Fruit fly (Drosophila melanogaster) whole organism, embryonic: ENCODE measurements around the gene CG42764.

Experiments used
- CG11723 ChIP-seq: fragments of 200-800 bp; sonication (Bioruptor generic); optimal IDR thresholded peaks from 2 replicates; lab custom pipeline; 2017; ENCODE audit warnings: missing biosample characterization, mild to moderate bottlenecking, missing genetic modification characterization
- CG12744 ChIP-seq: fragments of 200-800 bp; sonication (Bioruptor generic); optimal IDR thresholded peaks from 2 replicates; lab custom pipeline; 2016; ENCODE audit warnings: missing biosample characterization, missing genetic modification characterization
- CG15601 ChIP-seq: fragments of 200-800 bp; sonication (Bioruptor generic); optimal IDR thresholded peaks from 3 replicates; lab custom pipeline; 2019; ENCODE audit warnings: missing biosample characterization, mild to moderate bottlenecking, missing genetic modification characterization, moderate library complexity
- CG16813 ChIP-seq: fragments of 200-800 bp; sonication (Bioruptor generic); IDR thresholded peaks from 3 replicates; pipeline ENCODE4 v1.3.6; 2022; ENCODE audit warnings: missing biosample characterization, missing genetic modification characterization; ENCODE audit not compliant: partially characterized antibody
- CG16863 ChIP-seq: fragments of 200-800 bp; sonication (Bioruptor generic); optimal IDR thresholded peaks from 3 replicates; lab custom pipeline; 2016; ENCODE audit warnings: missing biosample characterization, missing genetic modification characterization
- CG1832 ChIP-seq: fragments of 200-800 bp; sonication (Bioruptor generic); optimal IDR thresholded peaks from 2 replicates; lab custom pipeline; 2017; ENCODE audit warnings: missing biosample characterization, mild to moderate bottlenecking, missing genetic modification characterization, inconsistent platforms
- CG30403 ChIP-seq: fragments of 200-800 bp; sonication (Bioruptor generic); optimal IDR thresholded peaks from 3 replicates; lab custom pipeline; 2016; ENCODE audit warnings: missing biosample characterization, missing genetic modification characterization
- CG31441 ChIP-seq: fragments of 200-800 bp; sonication (Bioruptor generic); IDR thresholded peaks from 2 replicates; pipeline ENCODE4 v1.3.6; 2022; ENCODE audit warnings: missing biosample characterization, missing genetic modification characterization
- CG32772 ChIP-seq: fragments of 200-800 bp; sonication (Bioruptor generic); IDR thresholded peaks from 2 replicates; pipeline ENCODE4 v1.3.6; 2022; ENCODE audit warnings: missing biosample characterization, missing genetic modification characterization
- CG33557 ChIP-seq: fragments of 200-800 bp; sonication (Bioruptor generic); optimal IDR thresholded peaks from 2 replicates; lab custom pipeline; 2019; ENCODE audit warnings: missing biosample characterization, mild to moderate bottlenecking, missing genetic modification characterization, moderate library complexity
- CG34422 ChIP-seq: fragments of 200-800 bp; sonication (Bioruptor generic); IDR thresholded peaks from 3 replicates; pipeline ENCODE4 v1.3.6; 2022; ENCODE audit warnings: missing biosample characterization, missing genetic modification characterization
- CG4424 ChIP-seq: fragments of 200-800 bp; sonication (Bioruptor generic); optimal IDR thresholded peaks from 3 replicates; lab custom pipeline; 2016; ENCODE audit warnings: missing biosample characterization, missing genetic modification characterization
- CG5953 ChIP-seq: fragments of 200-800 bp; sonication (Bioruptor generic); IDR thresholded peaks from 2 replicates; pipeline ENCODE4 v1.3.6; 2022; ENCODE audit warnings: missing biosample characterization, missing genetic modification characterization
- CG6813 ChIP-seq: fragments of 200-800 bp; sonication (Bioruptor generic); optimal IDR thresholded peaks from 2 replicates; lab custom pipeline; 2017; ENCODE audit warnings: missing biosample characterization, missing genetic modification characterization, mild to moderate bottlenecking, moderate library complexity, missing genetic modification reagents
- CG7372 ChIP-seq: fragments of 200-800 bp; sonication (Bioruptor generic); IDR thresholded peaks from 2 replicates; pipeline ENCODE4 v1.3.6; 2022; ENCODE audit warnings: missing biosample characterization, missing genetic modification characterization
- CG7786 ChIP-seq: fragments of 200-800 bp; sonication (Bioruptor generic); optimal IDR thresholded peaks from 2 replicates; lab custom pipeline; 2016; ENCODE audit warnings: missing biosample characterization, missing genetic modification characterization
- CG9727 ChIP-seq: fragments of 200-800 bp; sonication (Bioruptor generic); optimal IDR thresholded peaks from 3 replicates; lab custom pipeline; 2017; ENCODE audit warnings: missing biosample characterization, mild to moderate bottlenecking, missing genetic modification characterization
- CG9797 ChIP-seq: fragments of 200-800 bp; sonication (Bioruptor generic); optimal IDR thresholded peaks from 3 replicates; lab custom pipeline; 2018; ENCODE audit warnings: missing biosample characterization, mild to moderate bottlenecking, missing genetic modification characterization
- CG9817 ChIP-seq: fragments of 200-800 bp; sonication (Bioruptor generic); optimal IDR thresholded peaks from 2 replicates; lab custom pipeline; 2018; ENCODE audit warnings: missing biosample characterization, mild to moderate bottlenecking, missing genetic modification characterization, moderate library complexity
- Chrac-16 ChIP-seq: fragments of 200-800 bp; sonication (Bioruptor generic); optimal IDR thresholded peaks from 3 replicates; lab custom pipeline; 2016; ENCODE audit warnings: missing biosample characterization, missing genetic modification characterization
- Dad ChIP-seq: fragments of 200-800 bp; sonication (Bioruptor generic); optimal IDR thresholded peaks from 3 replicates; lab custom pipeline; 2016; ENCODE audit warnings: missing biosample characterization, missing genetic modification characterization
- Dip2 ChIP-seq: fragments of 200-800 bp; sonication (Bioruptor generic); IDR thresholded peaks from 2 replicates; pipeline ENCODE4 v1.3.6; 2022; ENCODE audit warnings: missing biosample characterization, missing genetic modification characterization
- Fer3 ChIP-seq: fragments of 200-800 bp; sonication (Bioruptor generic); optimal IDR thresholded peaks from 2 replicates; lab custom pipeline; 2018; ENCODE audit warnings: missing biosample characterization, mild to moderate bottlenecking, missing genetic modification characterization, moderate library complexity
- HLHmδ ChIP-seq: fragments of 200-800 bp; sonication (Bioruptor generic); optimal IDR thresholded peaks from 2 replicates; lab custom pipeline; 2018; ENCODE audit warnings: missing biosample characterization, mild to moderate bottlenecking, missing genetic modification characterization, moderate library complexity
- Hmr ChIP-seq: fragments of 200-800 bp; sonication (Bioruptor generic); optimal IDR thresholded peaks from 3 replicates; lab custom pipeline; 2017; ENCODE audit warnings: mild to moderate bottlenecking, missing biosample characterization, missing genetic modification reagents, missing genetic modification characterization
- Lhr ChIP-seq: fragments of 200-800 bp; sonication (Bioruptor generic); optimal IDR thresholded peaks from 3 replicates; lab custom pipeline; 2017; ENCODE audit warnings: mild to moderate bottlenecking, missing biosample characterization, missing genetic modification reagents, missing genetic modification characterization
- MTF-1 ChIP-seq: fragments of 200-800 bp; sonication (Bioruptor generic); optimal IDR thresholded peaks from 2 replicates; lab custom pipeline; 2018; ENCODE audit warnings: missing biosample characterization, mild to moderate bottlenecking, missing genetic modification characterization, borderline replicate concordance
- Med ChIP-seq: fragments of 200-800 bp; sonication (Bioruptor generic); peaks from one replicate; lab custom pipeline; 2016; ENCODE audit warnings: missing biosample characterization, missing genetic modification characterization, mild to moderate bottlenecking, inconsistent platforms, moderate library complexity
- PHDP ChIP-seq: fragments of 200-800 bp; sonication (Bioruptor generic); optimal IDR thresholded peaks from 3 replicates; lab custom pipeline; 2018; ENCODE audit warnings: missing biosample characterization, mild to moderate bottlenecking, missing genetic modification characterization, moderate library complexity
- Sox102F ChIP-seq: fragments of 200-800 bp; sonication (Bioruptor generic); optimal IDR thresholded peaks from 2 replicates; lab custom pipeline; 2018; ENCODE audit warnings: missing biosample characterization, mild to moderate bottlenecking, missing genetic modification characterization, moderate library complexity
- Spps ChIP-seq: fragments of 200-800 bp; sonication (Bioruptor generic); optimal IDR thresholded peaks from 2 replicates; lab custom pipeline; 2018; ENCODE audit warnings: missing biosample characterization, mild to moderate bottlenecking, missing genetic modification characterization
- Tbp ChIP-seq: fragments of >200 bp; optimal IDR thresholded peaks from 2 replicates; lab custom pipeline; 2018; ENCODE audit warnings: missing biosample characterization, missing genetic modification characterization
- Vsx1 ChIP-seq: fragments of 200-800 bp; sonication (Bioruptor generic); optimal IDR thresholded peaks from 2 replicates; lab custom pipeline; 2017; ENCODE audit warnings: missing biosample characterization, mild to moderate bottlenecking, missing genetic modification characterization, missing genetic modification reagents
- ato ChIP-seq: fragments of 200-800 bp; sonication (Bioruptor generic); IDR thresholded peaks from 2 replicates; pipeline ENCODE4 v1.3.6; 2022; ENCODE audit warnings: missing biosample characterization, missing genetic modification characterization; ENCODE audit not compliant: partially characterized antibody
- corto ChIP-seq: fragments of 200-800 bp; sonication (Bioruptor generic); optimal IDR thresholded peaks from 2 replicates; lab custom pipeline; 2016; ENCODE audit warnings: missing biosample characterization, mild to moderate bottlenecking, missing genetic modification characterization, moderate library complexity
- ewg ChIP-seq: fragments of 200-800 bp; sonication (Bioruptor generic); optimal IDR thresholded peaks from 3 replicates; lab custom pipeline; 2017; ENCODE audit warnings: mild to moderate bottlenecking, missing biosample characterization, missing genetic modification reagents, missing genetic modification characterization
- ftz-f1 ChIP-seq: fragments of 200-800 bp; sonication (Bioruptor generic); optimal IDR thresholded peaks from 2 replicates; lab custom pipeline; 2016; ENCODE audit warnings: missing biosample characterization, missing genetic modification characterization
- kah ChIP-seq: fragments of 200-800 bp; sonication (Bioruptor generic); optimal IDR thresholded peaks from 2 replicates; lab custom pipeline; 2018; ENCODE audit warnings: missing biosample characterization, mild to moderate bottlenecking, missing genetic modification characterization
- lab ChIP-seq: fragments of 200-800 bp; sonication (Bioruptor generic); optimal IDR thresholded peaks from 3 replicates; lab custom pipeline; 2017; ENCODE audit warnings: missing biosample characterization, missing genetic modification characterization, mild to moderate bottlenecking, moderate library complexity, missing genetic modification reagents
- lilli ChIP-seq: fragments of 200-800 bp; sonication (Bioruptor generic); optimal IDR thresholded peaks from 3 replicates; lab custom pipeline; 2016; ENCODE audit warnings: missing biosample characterization, missing genetic modification characterization
- org-1 ChIP-seq: fragments of 200-800 bp; sonication (Bioruptor generic); optimal IDR thresholded peaks from 2 replicates; lab custom pipeline; 2017; ENCODE audit warnings: missing biosample characterization, missing genetic modification characterization
- p53 ChIP-seq: fragments of 200-800 bp; sonication (Bioruptor generic); optimal IDR thresholded peaks from 2 replicates; lab custom pipeline; 2016; ENCODE audit warnings: missing biosample characterization, missing genetic modification characterization
- slou ChIP-seq: fragments of 200-800 bp; sonication (Bioruptor generic); optimal IDR thresholded peaks from 3 replicates; lab custom pipeline; 2016; ENCODE audit warnings: missing biosample characterization, missing genetic modification characterization
- sr ChIP-seq: fragments of 200-800 bp; sonication (Bioruptor generic); IDR thresholded peaks from 3 replicates; pipeline ENCODE4 v1.3.6; 2022; ENCODE audit warnings: missing biosample characterization, missing genetic modification characterization
- tio ChIP-seq: fragments of 200-800 bp; sonication (Bioruptor generic); optimal IDR thresholded peaks from 2 replicates; lab custom pipeline; 2017; ENCODE audit warnings: missing biosample characterization, missing genetic modification characterization, inconsistent platforms
- unpg ChIP-seq: fragments of 200-800 bp; sonication (Bioruptor generic); optimal IDR thresholded peaks from 3 replicates; lab custom pipeline; 2018; ENCODE audit warnings: missing biosample characterization, mild to moderate bottlenecking, missing genetic modification characterization, moderate library complexity
- vvl ChIP-seq: fragments of 200-800 bp; sonication (Bioruptor generic); IDR thresholded peaks from 2 replicates; pipeline ENCODE4 v1.3.6; 2022; ENCODE audit warnings: missing biosample characterization, missing genetic modification characterization
- zen ChIP-seq: fragments of 200-800 bp; sonication (Bioruptor generic); optimal IDR thresholded peaks from 3 replicates; lab custom pipeline; 2018; ENCODE audit warnings: missing biosample characterization, mild to moderate bottlenecking, missing genetic modification characterization, moderate library complexity

CG42764 gene

dm6 chr3L:20471499-20472313, 5.9 kb upstream of the CG42764 start (continued):
- no peak for TF ChIP-seq ato (GFP tag; lab: Robert Waterston, UW)
- no peak for TF ChIP-seq CG9797 (GFP tag; lab: Kevin White, UChicago)
- TF ChIP-seq Chrac-16 = no peak
- peak; percentile 46; the same call in 1 of the 2 replicates for TF ChIP-seq vvl (GFP tag; lab: Robert Waterston, UW)
- peak; percentile 32 for TF ChIP-seq CG7786 (GFP tag; lab: Kevin White, UChicago)
- TF ChIP-seq CG6813 (GFP tag; lab: Kevin White, UChicago) = peak; percentile 73
- peak; percentile 57 for TF ChIP-seq Sox102F
- peak; percentile 17 for TF ChIP-seq tio
- TF ChIP-seq MTF-1 = peak; percentile 48
- TF ChIP-seq PHDP (tag; lab: Kevin White, UChicago) = peak; percentile 42
- peak; percentile 40; the same call in 1 of the 3 replicates for TF ChIP-seq CG34422 (GFP tag; lab: Robert Waterston, UW)
- peak; percentile 40 for TF ChIP-seq slou (GFP tag; lab: Kevin White, UChicago)
- TF ChIP-seq CG16863 (GFP tag; lab: Kevin White, UChicago) = peak; percentile 74
- peak; percentile 16 for TF ChIP-seq Fer3 (tag; lab: Kevin White, UChicago)
- peak; percentile 76 for TF ChIP-seq org-1 (GFP tag; lab: Kevin White, UChicago)
- peak; percentile 96 for TF ChIP-seq Med (GFP tag; lab: Kevin White, UChicago)
- TF ChIP-seq CG5953 (GFP tag; lab: Robert Waterston, UW) = peak; percentile 47; the same call in 1 of the 2 replicates
- TF ChIP-seq Spps (tag; lab: Kevin White, UChicago) = peak; percentile 44
- peak; percentile 62 for TF ChIP-seq CG9727
- TF ChIP-seq CG4424 (GFP tag; lab: Kevin White, UChicago) = peak; percentile 7
- peak; percentile 43 for TF ChIP-seq lab (GFP tag; lab: Kevin White, UChicago)
- peak; percentile 43 for TF ChIP-seq Lhr (GFP tag; lab: Kevin White, UChicago)
- TF ChIP-seq CG30403 (GFP tag; lab: Kevin White, UChicago) = peak; percentile 9
- TF ChIP-seq HLHmδ (GFP tag; lab: Kevin White, UChicago) = peak; percentile 1
- peak; percentile 44 for TF ChIP-seq CG11723 (GFP tag; lab: Kevin White, UChicago)
- peak; percentile 63; the same call in 2 of the 3 replicates for TF ChIP-seq sr (GFP tag; lab: Robert Waterston, UW)
- TF ChIP-seq CG33557 = peak; percentile 57
- TF ChIP-seq CG12744 = peak; percentile 68
- TF ChIP-seq CG15601 = peak; percentile 63
- TF ChIP-seq Vsx1 (GFP tag; lab: Kevin White, UChicago) = peak; percentile 38
- TF ChIP-seq Dip2 (GFP tag; lab: Robert Waterston, UW) = no peak
- TF ChIP-seq ftz-f1 (GFP tag; lab: Kevin White, UChicago) = peak; percentile 64
- no peak for TF ChIP-seq CG16813 (GFP tag; lab: Robert Waterston, UW)
- TF ChIP-seq zen (tag; lab: Kevin White, UChicago) = peak; percentile 25
- TF ChIP-seq CG1832 (GFP tag; lab: Kevin White, UChicago) = no peak
- TF ChIP-seq CG7372 (GFP tag; lab: Robert Waterston, UW) = no peak
- TF ChIP-seq lilli = peak; percentile 22
- no peak for TF ChIP-seq corto (GFP tag; lab: Kevin White, UChicago)
- peak; percentile 32 for TF ChIP-seq CG9817 (tag; lab: Kevin White, UChicago)
- no peak for TF ChIP-seq Tbp (GFP tag; lab: Kevin White, UChicago)
- TF ChIP-seq unpg = peak; percentile 17
- peak; percentile 61; the same call in 1 of the 2 replicates for TF ChIP-seq CG31441 (GFP tag; lab: Robert Waterston, UW)
- TF ChIP-seq ewg (GFP tag; lab: Kevin White, UChicago) = peak; percentile 32
- TF ChIP-seq p53 (GFP tag; lab: Kevin White, UChicago) = peak; percentile 50
- peak; percentile 4 for TF ChIP-seq Dad (GFP tag; lab: Kevin White, UChicago)
- TF ChIP-seq kah (GFP tag; lab: Kevin White, UChicago) = peak; percentile 8
- TF ChIP-seq Hmr (GFP tag; lab: Kevin White, UChicago) = peak; percentile 67
- no peak for TF ChIP-seq CG32772 (GFP tag; lab: Robert Waterston, UW)
